Worm (Caenorhabditis elegans): ENCODE data around the gene ZK1010.4.

ZK1010.4 gene

DNA sequence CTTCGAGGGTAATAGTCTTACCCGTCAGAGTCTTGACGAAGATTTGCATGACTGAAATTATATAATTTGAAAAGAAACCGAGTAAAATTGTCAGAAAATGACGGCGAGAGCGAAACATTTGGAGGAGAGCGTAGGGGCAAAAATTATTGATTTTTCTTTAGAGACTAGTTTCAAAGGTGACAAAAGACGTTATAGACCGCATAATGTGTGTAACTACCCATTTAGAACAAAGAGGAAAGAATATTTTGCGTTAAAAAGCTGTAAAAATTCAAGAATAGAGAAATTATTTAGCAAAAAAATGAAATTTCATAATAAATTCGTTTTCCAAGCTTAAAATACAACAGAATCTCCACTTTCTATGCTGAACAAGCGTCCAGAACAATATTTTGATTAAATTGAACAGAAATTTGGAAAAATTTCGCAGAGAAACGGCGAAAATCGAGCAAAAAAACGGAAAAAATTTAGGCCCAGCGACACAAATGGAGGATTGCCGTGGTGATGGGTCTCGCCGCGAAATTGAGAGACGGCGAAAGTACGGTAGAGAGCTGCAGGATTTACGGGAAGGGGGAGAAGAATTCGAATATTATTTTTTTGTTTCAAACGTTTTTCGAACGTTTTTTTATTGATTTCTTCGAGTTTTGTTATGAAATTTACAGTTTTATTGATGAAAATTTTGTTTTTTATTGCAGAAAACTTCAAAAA is 2.2 kb upstream of the ZK1010.4 start, which contains the start of the genes ubq-2 and frg-1 (continued):
- peak; percentile 76 for TF ChIP-seq nhr-43 (tag; optimal IDR thresholded peaks at IDR 0.05; ENCODE audit: poor library complexity, severe bottlenecking)
- TF ChIP-seq unc-39 (tag; optimal IDR thresholded peaks at IDR 0.05), result no peak
- TF ChIP-seq mml-1 (tag; optimal IDR thresholded peaks at IDR 0.05), result no peak
- peak; percentile 13 for TF ChIP-seq zag-1 (tag; optimal IDR thresholded peaks at IDR 0.05)
- peak; percentile 62 for TF ChIP-seq tbx-2 (tag; optimal IDR thresholded peaks at IDR 0.05)
- TF ChIP-seq pha-4 (tag; optimal IDR thresholded peaks at IDR 0.05), result peak; percentile 92
- no peak for TF ChIP-seq egl-27 (tag; optimal IDR thresholded peaks at IDR 0.05)
- TF ChIP-seq sea-2 (GFP tag; optimal IDR thresholded peaks at IDR 0.05), result no peak
- TF ChIP-seq ama-1 (optimal IDR thresholded peaks at IDR 0.05), result peak; percentile 54
- no peak for TF ChIP-seq daf-12 (tag; optimal IDR thresholded peaks at IDR 0.05)

DNA sequence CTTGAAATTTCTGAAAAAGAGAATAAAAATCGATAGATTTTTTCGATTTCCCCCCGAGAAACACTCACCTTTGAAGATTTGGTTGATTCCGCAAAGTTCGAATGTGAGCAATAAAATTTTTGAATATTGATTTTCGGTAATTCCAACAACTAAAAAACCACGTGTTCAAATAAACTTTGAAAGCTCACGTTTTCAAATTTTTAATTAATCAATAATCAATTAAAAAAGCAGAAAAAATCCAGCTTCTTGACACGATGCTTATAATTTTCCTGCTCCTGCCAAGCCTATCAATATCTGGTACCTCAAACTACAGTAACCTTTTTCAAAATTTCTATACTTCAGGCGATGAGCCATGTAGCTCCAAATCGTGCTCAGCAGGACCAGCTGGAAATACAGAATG is 6.5 kb downstream of the ZK1010.4 start, which contains the start of gene ZK1010.5:
Gene ZK1010.5, minus strand, starts transcription at position 101 of the 400 bp plus-strand sequence.
- TF ChIP-seq ceh-9 (tag; optimal IDR thresholded peaks at IDR 0.05) (no peak), nhr-25 (tag; optimal IDR thresholded peaks at IDR 0.05) (no peak), daf-12 (tag; optimal IDR thresholded peaks at IDR 0.05) (no peak), elt-3 (tag; optimal IDR thresholded peaks at IDR 0.05) (no peak), lin-39 (tag; optimal IDR thresholded peaks at IDR 0.05) (no peak)

DNA sequence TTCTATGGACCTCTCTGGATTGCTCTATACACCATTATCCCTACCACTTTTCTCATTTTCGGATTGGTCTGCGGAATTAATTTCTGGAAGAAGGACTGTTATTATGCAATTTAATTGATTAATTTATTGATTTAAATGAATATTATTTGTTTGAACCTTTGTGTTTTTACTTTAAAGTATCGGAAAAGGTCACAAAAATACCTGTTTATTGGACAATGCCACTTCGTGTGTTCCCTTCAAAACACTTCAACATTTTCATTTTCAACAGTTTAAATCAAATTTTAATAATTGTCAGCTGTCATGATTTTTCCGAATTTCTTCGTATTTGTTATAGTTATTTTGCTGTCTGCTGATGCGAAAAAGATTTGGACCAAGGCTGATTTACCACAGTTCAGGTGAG is 10.1 kb downstream of the ZK1010.4 start, which contains the start of gene ZK1010.12:
Gene ZK1010.12, plus strand, starts transcription at position 301 of the 400 bp plus-strand sequence.
- TF ChIP-seq nhr-67 (tag; optimal IDR thresholded peaks at IDR 0.05), result no peak
- no peak for TF ChIP-seq skn-1 (tag; optimal IDR thresholded peaks at IDR 0.05)
- no peak for TF ChIP-seq mdl-1 (tag; optimal IDR thresholded peaks at IDR 0.05)
- TF ChIP-seq fkh-2 (tag; optimal IDR thresholded peaks at IDR 0.05), result no peak
- no peak for TF ChIP-seq nhr-237 (tag; optimal IDR thresholded peaks at IDR 0.05)
- no peak for TF ChIP-seq mml-1 (tag; optimal IDR thresholded peaks at IDR 0.05)
- TF ChIP-seq unc-62 (GFP tag; optimal IDR thresholded peaks at IDR 0.05), result no peak
- no peak for TF ChIP-seq fkh-10 (GFP tag; optimal IDR thresholded peaks at IDR 0.05)
- TF ChIP-seq pqm-1 (tag; optimal IDR thresholded peaks at IDR 0.05), result no peak
- TF ChIP-seq tbx-2 (tag; optimal IDR thresholded peaks at IDR 0.05), result no peak
- TF ChIP-seq nhr-25 (tag; optimal IDR thresholded peaks at IDR 0.05), result no peak
- TF ChIP-seq eor-1 (tag; optimal IDR thresholded peaks at IDR 0.05), result no peak
- no peak for TF ChIP-seq ceh-9 (tag; optimal IDR thresholded peaks at IDR 0.05)
- no peak for TF ChIP-seq aly-2 (tag; optimal IDR thresholded peaks at IDR 0.05)
- TF ChIP-seq jun-1 (tag; optimal IDR thresholded peaks at IDR 0.05), result no peak
- no peak for TF ChIP-seq hmg-11 (tag; optimal IDR thresholded peaks at IDR 0.05)
- TF ChIP-seq zag-1 (tag; optimal IDR thresholded peaks at IDR 0.05), result no peak
- no peak for TF ChIP-seq elt-2 (tag; optimal IDR thresholded peaks at IDR 0.05)

DNA sequence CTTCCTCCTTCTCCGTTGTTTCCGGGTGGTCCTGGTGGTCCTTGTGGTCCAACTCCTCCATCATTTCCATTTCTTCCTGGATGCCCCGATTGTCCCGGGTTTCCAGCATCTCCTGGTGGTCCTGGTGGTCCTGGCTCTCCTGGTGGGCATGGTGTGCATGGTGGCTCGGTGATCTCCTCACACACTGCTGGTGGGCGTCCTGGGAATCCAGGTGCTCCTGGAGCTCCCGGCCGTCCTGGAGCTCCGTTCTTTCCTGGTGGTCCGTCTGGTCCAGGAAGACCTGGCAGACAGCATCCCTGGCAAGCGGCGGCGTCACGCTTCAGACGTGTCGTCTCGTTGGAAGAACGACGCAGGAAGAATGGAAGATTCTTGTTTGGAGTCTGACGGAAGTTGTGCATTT is 12.2 kb downstream of the ZK1010.4 start:
- TF ChIP-seq zag-1 (tag; optimal IDR thresholded peaks at IDR 0.05) (no peak), tbx-2 (tag; optimal IDR thresholded peaks at IDR 0.05) (no peak), jun-1 (tag; optimal IDR thresholded peaks at IDR 0.05) (no peak), nhr-77 (tag; optimal IDR thresholded peaks at IDR 0.05) (no peak)

DNA sequence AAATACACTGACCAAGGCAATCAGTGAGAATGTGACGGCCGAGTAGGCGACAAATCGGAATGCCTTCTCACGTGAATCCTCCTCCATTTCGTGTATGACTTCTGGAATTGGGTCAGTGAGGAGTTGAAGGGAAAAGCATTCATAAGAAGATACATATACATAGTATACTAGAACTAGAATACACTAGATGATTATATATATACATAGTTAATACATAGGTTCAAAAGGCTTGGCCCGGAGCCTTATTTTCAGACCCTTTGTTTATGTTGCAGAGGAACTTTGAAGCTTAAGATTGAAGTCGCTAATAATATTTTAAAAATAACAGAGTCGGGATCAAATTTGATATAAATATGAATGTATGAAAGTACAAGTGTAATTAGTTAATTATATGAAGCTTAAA is 12.7 kb downstream of the ZK1010.4 start, which contains the start of gene col-97:
Gene col-97, minus strand, starts transcription at position 101 of the 400 bp plus-strand sequence.
- no peak for TF ChIP-seq ceh-9 (tag; optimal IDR thresholded peaks at IDR 0.05)
- TF ChIP-seq zag-1 (tag; optimal IDR thresholded peaks at IDR 0.05), result no peak
- TF ChIP-seq nhr-77 (tag; optimal IDR thresholded peaks at IDR 0.05), result no peak
- no peak for TF ChIP-seq nhr-23 (tag; optimal IDR thresholded peaks at IDR 0.05)
- TF ChIP-seq daf-12 (tag; optimal IDR thresholded peaks at IDR 0.05), result no peak

DNA sequence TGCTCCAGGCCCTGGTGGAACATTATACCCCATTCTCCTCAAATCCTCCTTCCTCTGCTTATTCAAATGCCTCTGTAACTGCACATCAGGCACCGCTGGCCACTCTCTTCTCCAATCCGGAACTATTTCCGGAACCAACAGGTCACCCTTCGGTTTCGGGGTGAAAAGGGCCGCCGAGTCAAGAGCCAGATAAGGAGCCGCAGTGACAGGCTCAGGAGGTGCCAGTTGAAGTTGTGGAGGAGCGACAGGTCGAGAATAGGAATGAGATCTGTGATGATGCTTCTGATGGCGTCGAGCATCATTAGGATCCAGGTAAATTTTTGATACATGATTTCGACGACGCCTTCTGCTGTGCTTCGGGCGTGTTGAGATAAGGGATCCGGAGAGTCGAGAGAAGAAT is 17.4 kb downstream of the ZK1010.4 start:
- no peak for TF ChIP-seq elt-3 (tag; optimal IDR thresholded peaks at IDR 0.05)
- no peak for TF ChIP-seq fkh-2 (tag; optimal IDR thresholded peaks at IDR 0.05)
- no peak for TF ChIP-seq nhr-25 (tag; optimal IDR thresholded peaks at IDR 0.05)
- TF ChIP-seq ceh-16 (tag; optimal IDR thresholded peaks at IDR 0.05), result no peak
- no peak for TF ChIP-seq ama-1 (optimal IDR thresholded peaks at IDR 0.05)
